Worm (Caenorhabditis elegans) whole organism, early embryonic: ENCODE results near the gene arrd-15.

Experiments used
- F13C5.2 ChIP-seq: sonication (generic microtip); optimal IDR thresholded peaks from 2 replicates; lab custom pipeline; 2017; ENCODE audit warnings: mild to moderate bottlenecking, missing genetic modification characterization, inconsistent platforms, missing compliant biosample characterization
- ama-1 ChIP-seq: fragments of 150-350 bp; optimal IDR thresholded peaks from 2 replicates; lab custom pipeline; 2014
- ceh-36 ChIP-seq: sonication (generic microtip); optimal IDR thresholded peaks from 2 replicates; lab custom pipeline; 2016; ENCODE audit warnings: missing genetic modification characterization, inconsistent platforms, missing compliant biosample characterization
- ets-7 ChIP-seq: sonication (generic microtip); optimal IDR thresholded peaks from 2 replicates; lab custom pipeline; 2016; ENCODE audit warnings: missing genotype, missing genetic modification characterization, missing compliant biosample characterization
- flt-1 ChIP-seq: fragments of 200-800 bp; sonication (Bioruptor generic); IDR thresholded peaks from 2 replicates; pipeline ENCODE4 v1.3.6; 2022; ENCODE audit warnings: missing genetic modification characterization, missing compliant biosample characterization
- hmg-4 ChIP-seq: fragments of 200-800 bp; sonication (Bioruptor generic); optimal IDR thresholded peaks from 2 replicates; lab custom pipeline; 2018; ENCODE audit warnings: mild to moderate bottlenecking, missing genetic modification characterization, missing compliant biosample characterization
- scrt-1 ChIP-seq: fragments of 200-800 bp; sonication (Bioruptor generic); IDR thresholded peaks from 2 replicates; pipeline ENCODE4 v1.3.6; 2022; ENCODE audit warnings: missing genetic modification characterization, missing compliant biosample characterization
- tbx-11 ChIP-seq: fragments of 200-800 bp; sonication (Bioruptor generic); IDR thresholded peaks from 2 replicates; pipeline ENCODE4 v1.3.6; 2022; ENCODE audit warnings: missing genetic modification characterization, missing compliant biosample characterization
- tbx-37 ChIP-seq: fragments of 200-800 bp; sonication (Bioruptor generic); conservative IDR thresholded peaks from 2 replicates; pipeline ENCODE4 v1.3.6; 2022; ENCODE audit warnings: missing genetic modification reagents, missing genetic modification characterization, missing compliant biosample characterization
- tra-4 ChIP-seq: sonication (generic microtip); optimal IDR thresholded peaks from 2 replicates; lab custom pipeline; 2017; ENCODE audit warnings: missing genetic modification characterization, missing compliant biosample characterization

ce11 chrIII:8984412-8984811 lies 54.6 kb downstream of the arrd-15 start:
- TF ChIP-seq ama-1: no peak
- no peak for TF ChIP-seq tbx-11
- TF ChIP-seq ets-7 (tag; lab: Kevin White, UChicago): no peak
- no peak for TF ChIP-seq ceh-36 (tag; lab: Kevin White, UChicago)
- no peak for TF ChIP-seq tra-4 (tag; lab: Kevin White, UChicago)
- no peak for TF ChIP-seq flt-1 (GFP tag; lab: Robert Waterston, UW)
- TF ChIP-seq scrt-1 (GFP tag; lab: Robert Waterston, UW): no peak
- TF ChIP-seq tbx-37 (GFP tag; lab: Robert Waterston, UW): no peak
- no peak for TF ChIP-seq hmg-4 (GFP tag; lab: Kevin White, UChicago)
- TF ChIP-seq F13C5.2: no peak
